Worm (Caenorhabditis elegans): Measurements from ENCODE around the gene C17B7.14.

DNA sequence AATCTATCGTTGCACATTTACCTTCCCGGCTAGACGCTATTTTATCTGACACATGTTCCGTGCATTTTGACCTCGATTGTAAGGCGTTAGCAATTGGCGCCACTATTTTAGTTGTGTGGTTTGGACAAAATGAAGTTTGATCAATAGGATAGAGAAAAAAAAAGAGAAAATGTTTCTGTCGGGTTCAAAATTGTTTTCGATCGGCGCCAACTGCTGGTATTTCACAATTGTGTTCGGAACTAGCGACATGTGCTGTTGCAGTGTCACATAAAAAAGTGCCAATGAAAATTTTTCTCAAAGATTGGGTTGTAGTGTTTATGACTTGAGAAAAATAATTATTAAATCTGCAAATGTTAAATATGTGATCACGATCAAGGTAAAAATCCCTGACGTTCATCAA lies 41.2 kb downstream of the C17B7.14 start:
- TF ChIP-seq nhr-77 (tag; optimal IDR thresholded peaks at IDR 0.05) = no peak
- TF ChIP-seq zag-1 (tag; optimal IDR thresholded peaks at IDR 0.05) = no peak
- no peak for TF ChIP-seq mep-1 (tag; optimal IDR thresholded peaks at IDR 0.05)
- no peak for TF ChIP-seq tlp-1 (tag; optimal IDR thresholded peaks at IDR 0.05)
- no peak for TF ChIP-seq ama-1 (optimal IDR thresholded peaks at IDR 0.05)
- no peak for TF ChIP-seq pax-3 (tag; optimal IDR thresholded peaks at IDR 0.05)
- TF ChIP-seq C16A3.4 (tag; optimal IDR thresholded peaks at IDR 0.05) = no peak
- no peak for TF ChIP-seq swsn-7 (tag; optimal IDR thresholded peaks at IDR 0.05)

All from whole organism, L1 larva.